Fruit fly (Drosophila melanogaster): ENCODE results near the gene Btk.

- TF ChIP-seq EcR (GFP tag; optimal IDR thresholded peaks at IDR 0.05) (no peak), CG12605 (GFP tag; IDR thresholded peaks at IDR 0.05) (no peak), D1 (tag; optimal IDR thresholded peaks at IDR 0.05) (no peak), CG10348 (GFP tag; IDR thresholded peaks at IDR 0.05) (no peak), gl (tag; optimal IDR thresholded peaks at IDR 0.05) (no peak), CG8159 (tag; optimal IDR thresholded peaks at IDR 0.05) (no peak), Pif1B (GFP tag; optimal IDR thresholded peaks at IDR 0.05) (no peak), CG9948 (tag; optimal IDR thresholded peaks at IDR 0.05) (no peak)
Observed at dm6 chr2L:8302766-8303479, 2.0 kb upstream of the Btk start, which contains the start of the genes wol and Scgalpha.

All from whole organism, pupa.